Worm (Caenorhabditis elegans): ENCODE results near the gene C02F5.13.

The C02F5.13 gene

DNA sequence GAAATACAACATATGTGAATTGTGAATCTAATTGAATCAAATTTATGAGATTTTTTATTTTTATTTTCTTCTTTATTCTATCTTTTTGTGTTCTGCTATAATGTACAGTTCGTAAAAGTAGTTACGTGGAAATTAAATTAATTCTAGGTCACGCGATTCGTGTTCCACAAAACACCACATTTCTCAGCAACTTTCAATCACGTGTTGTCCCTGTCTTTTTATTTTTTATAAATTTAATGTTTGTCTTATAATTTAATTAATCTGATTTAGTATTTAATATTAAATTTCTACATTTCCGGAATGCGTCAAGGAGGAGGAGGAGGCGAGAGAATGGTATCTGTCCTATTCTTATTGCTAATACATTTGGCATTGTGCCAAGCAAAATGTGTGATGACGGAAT is 10.9 kb downstream of the C02F5.13 start, which contains the start of gene ncr-2:
Gene ncr-2, plus strand, starts transcription at position 301 of the 400 bp plus-strand sequence.
- TF ChIP-seq sma-3 (GFP tag; optimal IDR thresholded peaks at IDR 0.05) (no peak), crh-2 (tag; optimal IDR thresholded peaks at IDR 0.05) (no peak), egl-27 (tag; optimal IDR thresholded peaks at IDR 0.05) (no peak), snpc-4 (tag; optimal IDR thresholded peaks at IDR 0.05) (no peak)

ce11 chrIII:8262599-8262998 is 15.4 kb downstream of the C02F5.13 start:
- TF ChIP-seq nhr-21 (tag; optimal IDR thresholded peaks at IDR 0.05) (no peak), unc-62 (GFP tag; optimal IDR thresholded peaks at IDR 0.05) (no peak), nhr-129 (tag; optimal IDR thresholded peaks at IDR 0.05) (no peak), mdl-1 (tag; optimal IDR thresholded peaks at IDR 0.05) (no peak), nhr-77 (tag; optimal IDR thresholded peaks at IDR 0.05) (no peak), mbf-1 (tag; optimal IDR thresholded peaks at IDR 0.05) (no peak), alr-1 (tag; optimal IDR thresholded peaks at IDR 0.05) (no peak), nhr-25 (tag; optimal IDR thresholded peaks at IDR 0.05) (no peak), blmp-1 (tag; optimal IDR thresholded peaks at IDR 0.05; ENCODE audit: insufficient read depth) (no peak), R02D3.7 (tag; optimal IDR thresholded peaks at IDR 0.05) (no peak)

DNA sequence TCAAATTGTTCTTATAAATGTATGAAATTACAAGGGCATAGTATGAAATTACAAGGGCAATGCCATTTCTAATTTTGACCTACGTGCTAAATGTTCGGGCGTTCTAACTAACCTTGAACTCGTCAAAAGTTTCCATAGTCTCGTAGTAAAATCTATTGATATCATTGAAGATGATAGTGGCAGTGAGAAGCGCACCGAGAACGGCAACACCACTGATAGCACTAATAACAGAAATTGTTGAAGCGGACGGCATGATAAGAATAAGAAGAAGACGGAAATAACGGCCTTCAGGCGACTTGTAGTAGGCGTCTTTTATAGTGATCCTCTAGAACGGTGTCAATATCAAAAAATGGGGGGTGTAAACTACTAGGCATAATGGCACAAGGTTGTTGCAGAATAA is 16.2 kb downstream of the C02F5.13 start, which contains the start of gene col-91:
Gene col-91, minus strand, starts transcription at position 288 of the 400 bp plus-strand sequence.
- TF ChIP-seq ceh-16 (tag; optimal IDR thresholded peaks at IDR 0.05) (no peak), aly-2 (tag; optimal IDR thresholded peaks at IDR 0.05) (no peak), peb-1 (tag; optimal IDR thresholded peaks at IDR 0.05) (no peak), ama-1 (optimal IDR thresholded peaks at IDR 0.05) (no peak), skn-1 (tag; optimal IDR thresholded peaks at IDR 0.05) (no peak), lin-13 (GFP tag; optimal IDR thresholded peaks at IDR 0.05) (no peak), nhr-25 (tag; optimal IDR thresholded peaks at IDR 0.05) (peak; percentile 16), nhr-21 (tag; optimal IDR thresholded peaks at IDR 0.05) (peak; percentile 1), elt-1 (tag; optimal IDR thresholded peaks at IDR 0.05) (no peak)

ce11 chrIII:8265753-8266152 is 18.6 kb downstream of the C02F5.13 start, which contains the start of gene mrps-9:
Gene mrps-9 (plus strand): TSS chrIII:8266062.
- no peak for TF ChIP-seq R02D3.7 (tag; optimal IDR thresholded peaks at IDR 0.05)
- TF ChIP-seq unc-55 (GFP tag; optimal IDR thresholded peaks at IDR 0.05), result peak; percentile 53
- no peak for TF ChIP-seq nhr-6 (tag; optimal IDR thresholded peaks at IDR 0.05)
- peak; percentile 29 for TF ChIP-seq blmp-1 (tag; optimal IDR thresholded peaks at IDR 0.05; ENCODE audit: insufficient read depth)
- TF ChIP-seq crh-2 (tag; optimal IDR thresholded peaks at IDR 0.05), result peak; percentile 8
- no peak for TF ChIP-seq mdl-1 (tag; optimal IDR thresholded peaks at IDR 0.05)

ce11 chrIII:8268296-8268695 is 21.1 kb downstream of the C02F5.13 start, which contains the start of the genes F09G8.7 and crn-7:
Gene F09G8.7 (minus strand): TSS chrIII:8268355.
Gene crn-7 (plus strand): TSS chrIII:8268531.
- TF ChIP-seq unc-55 (GFP tag; optimal IDR thresholded peaks at IDR 0.05), result peak; percentile 8
- TF ChIP-seq nhr-129 (tag; optimal IDR thresholded peaks at IDR 0.05), result peak; percentile 51
- peak; percentile 64 for TF ChIP-seq C34F6.9 (tag; optimal IDR thresholded peaks at IDR 0.05)
- no peak for TF ChIP-seq nhr-6 (tag; optimal IDR thresholded peaks at IDR 0.05)
- no peak for TF ChIP-seq nhr-21 (tag; optimal IDR thresholded peaks at IDR 0.05)
- no peak for TF ChIP-seq sma-3 (GFP tag; optimal IDR thresholded peaks at IDR 0.05)
- TF ChIP-seq Y55F3AM.14 (GFP tag; optimal IDR thresholded peaks at IDR 0.05), result no peak
- no peak for TF ChIP-seq unc-62 (GFP tag; optimal IDR thresholded peaks at IDR 0.05)
- TF ChIP-seq ZK546.5 (tag; optimal IDR thresholded peaks at IDR 0.05), result no peak
- no peak for TF ChIP-seq ztf-4 (tag; optimal IDR thresholded peaks at IDR 0.05)
- peak; percentile 20 for TF ChIP-seq fos-1 (tag; optimal IDR thresholded peaks at IDR 0.05)
- TF ChIP-seq blmp-1 (tag; optimal IDR thresholded peaks at IDR 0.05; ENCODE audit: insufficient read depth), result no peak
- TF ChIP-seq egl-27 (tag; optimal IDR thresholded peaks at IDR 0.05), result no peak
- TF ChIP-seq mab-5 (tag; optimal IDR thresholded peaks at IDR 0.05), result no peak
- peak in 1 of 2 experiments; percentile 47 for TF ChIP-seq lsy-2 (tag; optimal IDR thresholded peaks at IDR 0.05)
- TF ChIP-seq ztf-1 (GFP tag; conservative IDR thresholded peaks at IDR 0.05), result no peak
- no peak for TF ChIP-seq ztf-11 (tag; optimal IDR thresholded peaks at IDR 0.05)
- no peak for TF ChIP-seq nhr-25 (tag; optimal IDR thresholded peaks at IDR 0.05)
- TF ChIP-seq unc-39 (tag; optimal IDR thresholded peaks at IDR 0.05), result no peak

Data from whole organism, L2 larva.